Worm (Caenorhabditis elegans) whole organism, late embryonic: ENCODE measurements around the gene sri-36.
"Not testable (repeated sequence)": the region's sequence is repeated elsewhere in the genome, so short reads cannot be mapped to it uniquely, and the experiment has no call there.

ENCODE experiments used
- ahr-1 ChIP-seq: sonication (generic microtip); optimal IDR thresholded peaks from 2 replicates; lab custom pipeline; 2016; ENCODE audit warnings: missing genetic modification characterization, missing compliant biosample characterization
- ama-1 ChIP-seq: fragments of 150-350 bp; optimal IDR thresholded peaks from 2 replicates; lab custom pipeline; 2014
- ceh-19 ChIP-seq: fragments of 200-800 bp; sonication (Bioruptor generic); optimal IDR thresholded peaks from 2 replicates; lab custom pipeline; 2018; ENCODE audit warnings: mild to moderate bottlenecking, missing genetic modification characterization, missing compliant biosample characterization
- pha-4 ChIP-seq: fragments of 150-350 bp; optimal IDR thresholded peaks from 2 replicates; lab custom pipeline; 2018; ENCODE audit warnings: missing biosample characterization, missing genetic modification reagents, missing genetic modification characterization
- pqm-1 ChIP-seq: sonication (generic microtip); optimal IDR thresholded peaks from 2 replicates; lab custom pipeline; 2016; ENCODE audit warnings: missing genetic modification characterization, missing compliant biosample characterization
- syd-9 ChIP-seq: sonication (generic microtip); optimal IDR thresholded peaks from 2 replicates; lab custom pipeline; 2016; ENCODE audit warnings: mild to moderate bottlenecking, missing genetic modification characterization, moderate library complexity, missing compliant biosample characterization
- tbx-2 ChIP-seq: sonication (generic microtip); optimal IDR thresholded peaks from 2 replicates; lab custom pipeline; 2016; ENCODE audit warnings: missing genetic modification characterization, missing compliant biosample characterization

DNA sequence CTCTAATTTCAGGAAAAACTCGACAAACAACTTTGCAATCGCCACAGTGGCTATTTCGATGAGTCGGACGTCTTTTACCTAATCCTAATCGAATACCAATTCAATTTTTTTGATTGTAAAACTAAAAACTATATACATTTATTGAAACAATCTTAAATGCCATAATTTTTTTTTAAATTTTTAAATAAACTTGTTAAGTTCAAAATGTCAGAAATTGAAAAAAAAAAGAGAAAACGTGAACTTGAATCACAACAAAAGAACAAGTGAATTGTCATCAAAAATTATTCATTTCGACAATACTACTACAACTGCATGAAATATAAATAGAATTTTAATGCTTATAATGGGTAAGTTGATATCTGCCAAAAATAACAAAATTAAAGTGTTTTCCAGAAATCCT, 26.9 kb upstream of the sri-36 start, which contains the start of gene D2062.13:
- TF ChIP-seq syd-9; ama-1 (lab: Kevin White, UChicago); ahr-1; pha-4 (tag; lab: Kevin White, UChicago); tbx-2 (tag; lab: Kevin White, UChicago); pqm-1 (tag; lab: Kevin White, UChicago); ceh-19: not testable (repeated sequence)
